Worm (Caenorhabditis elegans): ENCODE results near the gene mrpl-48.

DNA sequence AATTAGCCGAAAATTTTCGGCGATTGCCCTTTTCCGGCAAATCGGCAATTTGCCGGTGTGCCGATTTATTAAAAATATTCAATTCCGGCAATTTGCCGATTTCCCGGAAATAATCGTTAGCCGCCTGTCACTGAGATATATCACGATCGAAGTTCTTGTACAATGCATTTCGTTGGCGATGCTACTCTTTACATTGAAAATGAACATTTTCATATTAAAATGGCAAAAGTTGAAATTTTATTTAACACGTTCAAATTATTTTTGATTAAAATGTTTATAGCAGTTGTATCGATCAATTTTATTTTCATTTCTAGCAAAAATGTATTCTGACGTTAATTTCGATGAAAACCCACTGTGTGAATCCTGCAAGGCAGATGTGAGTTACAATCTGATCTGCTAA is 21.2 kb downstream of the mrpl-48 start, which contains the start of gene M03E7.3:
- TF ChIP-seq dao-5 (tag; optimal IDR thresholded peaks at IDR 0.05) (no peak), W03F9.2 (tag; optimal IDR thresholded peaks at IDR 0.05) (no peak)
